Fruit fly (Drosophila melanogaster) whole organism, embryonic: Measurements from ENCODE around the gene CG32599.

Experiments
- CG18476 ChIP-seq: fragments of 200-800 bp; sonication (Bioruptor generic); optimal IDR thresholded peaks from 2 replicates; lab custom pipeline; 2016; ENCODE audit warnings: missing biosample characterization, mild to moderate bottlenecking, missing genetic modification characterization
- CG2889 ChIP-seq: fragments of 200-800 bp; sonication (Bioruptor generic); IDR thresholded peaks from 3 replicates; pipeline ENCODE4 v1.3.6; 2022; ENCODE audit warnings: missing biosample characterization, missing genetic modification characterization
- CG7963 ChIP-seq: fragments of 200-800 bp; sonication (Bioruptor generic); IDR thresholded peaks from 3 replicates; pipeline ENCODE4 v1.3.6; 2022; ENCODE audit warnings: missing biosample characterization, missing genetic modification characterization; ENCODE audit not compliant: partially characterized antibody
- E2f1 ChIP-seq: fragments of 200-800 bp; sonication (Bioruptor generic); IDR thresholded peaks from 2 replicates; pipeline ENCODE4 v1.3.6; 2022; ENCODE audit warnings: missing biosample characterization, missing genetic modification characterization
- Sox100B ChIP-seq: fragments of 200-800 bp; sonication (Bioruptor generic); optimal IDR thresholded peaks from 3 replicates; lab custom pipeline; 2018; ENCODE audit warnings: missing biosample characterization, mild to moderate bottlenecking, missing genetic modification characterization
- gro ChIP-seq: fragments of 200-800 bp; sonication (Bioruptor generic); optimal IDR thresholded peaks from 2 replicates; lab custom pipeline; 2016; ENCODE audit warnings: missing biosample characterization, missing genetic modification characterization
- nerfin-2 ChIP-seq: fragments of 200-800 bp; sonication (Bioruptor generic); IDR thresholded peaks from 2 replicates; pipeline ENCODE4 v1.3.6; 2022; ENCODE audit warnings: missing biosample characterization, missing genetic modification characterization; ENCODE audit not compliant: partially characterized antibody
- trem ChIP-seq: fragments of 200-800 bp; optimal IDR thresholded peaks from 3 replicates; lab custom pipeline; 2019; ENCODE audit warnings: missing biosample characterization, mild to moderate bottlenecking, missing genetic modification characterization, moderate library complexity

dm6 chrX:14277435-14277834 lies 33.9 kb downstream of the CG32599 start, which contains the start of gene Muc12Ea:
- TF ChIP-seq trem (no peak), CG18476 (GFP tag; lab: Kevin White, UChicago) (no peak), nerfin-2 (GFP tag; lab: Robert Waterston, UW) (no peak), CG7963 (GFP tag; lab: Robert Waterston, UW) (no peak), CG2889 (no peak), Sox100B (no peak), E2f1 (GFP tag; lab: Robert Waterston, UW) (no peak), gro (no peak)
